Fruit fly (Drosophila melanogaster) whole organism, embryonic: ENCODE results near the gene CG3587.

Source experiments
- Adf1 ChIP-seq: fragments of 200-800 bp; sonication (Bioruptor generic); IDR thresholded peaks from 2 replicates; pipeline ENCODE4 v1.3.6; 2022; ENCODE audit warnings: missing biosample characterization, missing genetic modification characterization
- Bdp1 ChIP-seq: fragments of 200-800 bp; sonication (Bioruptor generic); optimal IDR thresholded peaks from 3 replicates; lab custom pipeline; 2016; ENCODE audit warnings: missing biosample characterization, missing genetic modification characterization
- BtbVII ChIP-seq: fragments of 200-800 bp; sonication (Bioruptor generic); optimal IDR thresholded peaks from 3 replicates; lab custom pipeline; 2017; ENCODE audit warnings: missing biosample characterization, mild to moderate bottlenecking, missing genetic modification characterization
- CG10654 ChIP-seq: fragments of 200-800 bp; sonication (Bioruptor generic); optimal IDR thresholded peaks from 2 replicates; lab custom pipeline; 2016; ENCODE audit warnings: missing biosample characterization, missing genetic modification characterization
- CG13123 ChIP-seq: fragments of 200-800 bp; sonication (Bioruptor generic); optimal IDR thresholded peaks from 2 replicates; lab custom pipeline; 2016; ENCODE audit warnings: missing biosample characterization, missing genetic modification characterization
- CG1529 ChIP-seq: fragments of 200-800 bp; sonication (Bioruptor generic); optimal IDR thresholded peaks from 3 replicates; lab custom pipeline; 2018; ENCODE audit warnings: missing biosample characterization, missing genetic modification characterization
- CG1647 ChIP-seq: fragments of 200-800 bp; sonication (Bioruptor generic); optimal IDR thresholded peaks from 3 replicates; lab custom pipeline; 2016; ENCODE audit warnings: missing biosample characterization, missing genetic modification characterization
- CG18011 ChIP-seq: fragments of 200-800 bp; sonication (Bioruptor generic); optimal IDR thresholded peaks from 2 replicates; lab custom pipeline; 2017; ENCODE audit warnings: missing biosample characterization, missing genetic modification characterization, mild to moderate bottlenecking, moderate library complexity, missing genotype
- CG18476 ChIP-seq: fragments of 200-800 bp; sonication (Bioruptor generic); optimal IDR thresholded peaks from 2 replicates; lab custom pipeline; 2016; ENCODE audit warnings: missing biosample characterization, mild to moderate bottlenecking, missing genetic modification characterization
- CG3995 ChIP-seq: fragments of 200-800 bp; sonication (Bioruptor generic); optimal IDR thresholded peaks from 3 replicates; lab custom pipeline; 2016; ENCODE audit warnings: missing biosample characterization, missing genetic modification characterization
- CG4360 ChIP-seq: fragments of 200-800 bp; sonication (Bioruptor generic); IDR thresholded peaks from 2 replicates; pipeline ENCODE4 v1.3.6; 2022; ENCODE audit warnings: missing biosample characterization, missing genetic modification characterization
- CG4854 ChIP-seq: fragments of 200-800 bp; sonication (Bioruptor generic); optimal IDR thresholded peaks from 2 replicates; lab custom pipeline; 2016; ENCODE audit warnings: missing biosample characterization, missing genetic modification characterization, inconsistent platforms
- CG8290 ChIP-seq, 3 experiments: fragments of 200-800 bp; sonication (Bioruptor generic); optimal IDR thresholded peaks; 2 replicates each; lab custom pipeline; 2016 to 2019; ENCODE audit warnings: missing biosample characterization in 3 of 3, missing genetic modification characterization in 3 of 3, mild to moderate bottlenecking in 2 of 3, moderate library complexity in 1 of 3
- Camta ChIP-seq: fragments of 200-800 bp; sonication (Bioruptor generic); optimal IDR thresholded peaks from 2 replicates; lab custom pipeline; 2016; ENCODE audit warnings: missing biosample characterization, missing genetic modification characterization
- CoRest ChIP-seq: fragments of 200-800 bp; sonication (Bioruptor generic); optimal IDR thresholded peaks from 3 replicates; lab custom pipeline; 2018; ENCODE audit warnings: missing biosample characterization, mild to moderate bottlenecking, missing genetic modification characterization, moderate library complexity
- D19B ChIP-seq: fragments of 200-800 bp; sonication (Bioruptor generic); optimal IDR thresholded peaks from 2 replicates; lab custom pipeline; 2017; ENCODE audit warnings: missing biosample characterization, mild to moderate bottlenecking, missing genetic modification characterization
- Eip74EF ChIP-seq, 2 experiments: fragments of 200-800 bp in 1 of 2; fragments of >200 bp in 1 of 2; sonication (Bioruptor generic) in 1 of 2; optimal IDR thresholded peaks; 2 replicates each; lab custom pipeline; 2017 to 2019; ENCODE audit warnings: missing biosample characterization in 2 of 2, missing genetic modification characterization in 2 of 2, mild to moderate bottlenecking in 1 of 2, moderate library complexity in 1 of 2
- HHEX ChIP-seq: fragments of 200-800 bp; sonication (Bioruptor generic); optimal IDR thresholded peaks from 3 replicates; lab custom pipeline; 2017; ENCODE audit warnings: missing biosample characterization, mild to moderate bottlenecking, missing genetic modification characterization, missing genetic modification reagents
- Nf-YA ChIP-seq: fragments of 200-800 bp; sonication (Bioruptor generic); IDR thresholded peaks from 2 replicates; pipeline ENCODE4 v1.3.6; 2022; ENCODE audit warnings: missing biosample characterization, missing genetic modification characterization
- Oli ChIP-seq: fragments of 200-800 bp; sonication (Bioruptor generic); optimal IDR thresholded peaks from 2 replicates; lab custom pipeline; 2018; ENCODE audit warnings: missing biosample characterization, mild to moderate bottlenecking, missing genetic modification characterization, moderate library complexity
- Side ChIP-seq: fragments of 200-800 bp; sonication (Bioruptor generic); optimal IDR thresholded peaks from 2 replicates; lab custom pipeline; 2016; ENCODE audit warnings: missing biosample characterization, missing genetic modification characterization
- Spps ChIP-seq: fragments of 200-800 bp; sonication (Bioruptor generic); optimal IDR thresholded peaks from 2 replicates; lab custom pipeline; 2018; ENCODE audit warnings: missing biosample characterization, mild to moderate bottlenecking, missing genetic modification characterization
- Taf1 ChIP-seq: fragments of 200-800 bp; sonication (Bioruptor generic); IDR thresholded peaks from 2 replicates; pipeline ENCODE4 v1.3.6; 2022; ENCODE audit warnings: missing biosample characterization, missing genetic modification characterization
- Trl ChIP-seq, 3 experiments: fragments of >200 bp in 2 of 3; fragments of 200-800 bp in 1 of 3; sonication (Bioruptor generic) in 1 of 3; optimal IDR thresholded peaks; 2 replicates in 1 of 3; 3 replicates in 2 of 3; lab custom pipeline; 2016 to 2017; ENCODE audit warnings: missing biosample characterization in 1 of 3, missing genetic modification characterization in 1 of 3
- Usf ChIP-seq: fragments of 200-800 bp; sonication (Bioruptor generic); optimal IDR thresholded peaks from 2 replicates; lab custom pipeline; 2017; ENCODE audit warnings: missing genotype, missing biosample characterization, missing genetic modification characterization
- YL-1 ChIP-seq: fragments of 200-800 bp; sonication (Bioruptor generic); optimal IDR thresholded peaks from 3 replicates; lab custom pipeline; 2017; ENCODE audit warnings: missing biosample characterization, mild to moderate bottlenecking, missing genetic modification characterization
- ase ChIP-seq: fragments of 200-800 bp; sonication (Bioruptor generic); IDR thresholded peaks from 3 replicates; pipeline ENCODE4 v1.3.6; 2022; ENCODE audit warnings: missing biosample characterization, missing genetic modification characterization
- ato ChIP-seq: fragments of 200-800 bp; sonication (Bioruptor generic); IDR thresholded peaks from 2 replicates; pipeline ENCODE4 v1.3.6; 2022; ENCODE audit warnings: missing biosample characterization, missing genetic modification characterization; ENCODE audit not compliant: partially characterized antibody
- cad ChIP-seq: fragments of >200 bp; optimal IDR thresholded peaks from 2 replicates; lab custom pipeline; 2017; ENCODE audit warnings: missing biosample characterization, missing genetic modification characterization
- chif ChIP-seq, 2 experiments: fragments of 200-800 bp; sonication (Bioruptor generic); optimal IDR thresholded peaks; 3 replicates each; lab custom pipeline; 2016; ENCODE audit warnings: missing biosample characterization in 2 of 2, missing genetic modification characterization in 2 of 2
- crol ChIP-seq: fragments of 200-800 bp; sonication (Bioruptor generic); IDR thresholded peaks from 2 replicates; pipeline ENCODE4 v1.3.6; 2022; ENCODE audit warnings: missing biosample characterization, missing genetic modification characterization
- esg ChIP-seq: fragments of 200-800 bp; sonication (Bioruptor generic); conservative IDR thresholded peaks from 2 replicates; pipeline ENCODE4 v1.3.6; 2022; ENCODE audit warnings: missing biosample characterization, missing genetic modification characterization
- eyg ChIP-seq: fragments of 200-800 bp; sonication (Bioruptor generic); optimal IDR thresholded peaks from 3 replicates; lab custom pipeline; 2016; ENCODE audit warnings: missing biosample characterization, missing genetic modification characterization
- ftz-f1 ChIP-seq: fragments of 200-800 bp; sonication (Bioruptor generic); optimal IDR thresholded peaks from 2 replicates; lab custom pipeline; 2016; ENCODE audit warnings: missing biosample characterization, missing genetic modification characterization
- gcm ChIP-seq: fragments of 200-800 bp; sonication (Bioruptor generic); optimal IDR thresholded peaks from 2 replicates; lab custom pipeline; 2019; ENCODE audit warnings: missing biosample characterization, mild to moderate bottlenecking, missing genetic modification characterization, moderate library complexity
- gcm2 ChIP-seq: fragments of 200-800 bp; sonication (Bioruptor generic); optimal IDR thresholded peaks from 2 replicates; lab custom pipeline; 2016; ENCODE audit warnings: missing biosample characterization, missing genetic modification characterization
- her ChIP-seq: fragments of 200-800 bp; sonication (Bioruptor generic); optimal IDR thresholded peaks from 2 replicates; lab custom pipeline; 2016; ENCODE audit warnings: missing biosample characterization, missing genetic modification characterization
- inv ChIP-seq: fragments of 200-800 bp; sonication (Bioruptor generic); IDR thresholded peaks from 2 replicates; pipeline ENCODE4 v1.3.6; 2022; ENCODE audit warnings: missing biosample characterization, missing genetic modification characterization; ENCODE audit not compliant: partially characterized antibody
- kah ChIP-seq: fragments of 200-800 bp; sonication (Bioruptor generic); optimal IDR thresholded peaks from 2 replicates; lab custom pipeline; 2018; ENCODE audit warnings: missing biosample characterization, mild to moderate bottlenecking, missing genetic modification characterization
- ken ChIP-seq: fragments of 200-800 bp; sonication (Bioruptor generic); IDR thresholded peaks from 3 replicates; pipeline ENCODE4 v1.3.6; 2022; ENCODE audit warnings: missing biosample characterization, missing genetic modification characterization
- lilli ChIP-seq: fragments of 200-800 bp; sonication (Bioruptor generic); optimal IDR thresholded peaks from 3 replicates; lab custom pipeline; 2016; ENCODE audit warnings: missing biosample characterization, missing genetic modification characterization
- nau ChIP-seq: fragments of 200-800 bp; sonication (Bioruptor generic); optimal IDR thresholded peaks from 3 replicates; lab custom pipeline; 2017; ENCODE audit warnings: missing biosample characterization, mild to moderate bottlenecking, missing genetic modification characterization, missing genetic modification reagents
- pb ChIP-seq: fragments of 200-800 bp; sonication (Bioruptor generic); optimal IDR thresholded peaks from 3 replicates; lab custom pipeline; 2016; ENCODE audit warnings: missing biosample characterization, missing genetic modification characterization
- pfk ChIP-seq: fragments of 200-800 bp; sonication (Bioruptor generic); optimal IDR thresholded peaks from 2 replicates; lab custom pipeline; 2018; ENCODE audit warnings: missing biosample characterization, mild to moderate bottlenecking, missing genetic modification characterization, moderate library complexity
- pzg ChIP-seq: fragments of 200-800 bp; sonication (Bioruptor generic); optimal IDR thresholded peaks from 3 replicates; lab custom pipeline; 2018; ENCODE audit warnings: missing biosample characterization, mild to moderate bottlenecking, missing genetic modification characterization, moderate library complexity
- row ChIP-seq: fragments of 200-800 bp; sonication (Bioruptor generic); IDR thresholded peaks from 3 replicates; pipeline ENCODE4 v1.3.6; 2022; ENCODE audit warnings: missing biosample characterization, missing genetic modification characterization
- sens ChIP-seq: fragments of 200-800 bp; sonication (Bioruptor generic); peaks from one replicate; lab custom pipeline; 2016; ENCODE audit warnings: missing biosample characterization, missing genetic modification characterization
- vfl ChIP-seq: fragments of 200-800 bp; sonication (Bioruptor generic); optimal IDR thresholded peaks from 2 replicates; lab custom pipeline; 2016; ENCODE audit warnings: missing biosample characterization, missing genetic modification characterization

Gene CG3587

DNA sequence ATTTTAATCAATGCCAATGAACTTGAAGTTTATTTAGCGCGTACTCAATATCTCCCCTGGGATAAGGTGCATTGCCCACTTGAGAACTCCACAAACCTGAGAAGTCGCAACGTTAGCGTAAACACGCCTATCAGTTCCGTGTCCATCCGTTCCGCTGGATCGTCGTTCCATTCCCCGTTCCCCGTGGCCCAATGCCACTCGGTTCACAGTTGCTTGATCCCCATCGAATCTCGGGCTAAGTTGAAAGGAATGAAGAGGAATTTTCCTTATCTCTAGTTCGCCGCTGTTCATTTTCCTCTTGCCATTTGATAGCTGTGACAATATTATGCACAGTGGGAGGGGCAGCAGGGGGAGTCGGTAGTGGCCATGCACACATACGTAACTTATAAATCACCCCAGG, 5.1 kb downstream of the CG3587 start:
- no peak for TF ChIP-seq Oli (tag; lab: Kevin White, UChicago)
- TF ChIP-seq ken (GFP tag; lab: Robert Waterston, UW), result no peak
- no peak for TF ChIP-seq vfl (GFP tag; lab: Kevin White, UChicago)
- no peak for TF ChIP-seq CG1647
- peak; percentile 26 for TF ChIP-seq sens (GFP tag; lab: Kevin White, UChicago)
- peak; percentile 89 for TF ChIP-seq pfk (GFP tag; lab: Kevin White, UChicago)
- TF ChIP-seq Side (GFP tag; lab: Kevin White, UChicago), result no peak
- no peak for TF ChIP-seq Bdp1
- no peak for TF ChIP-seq gcm (GFP tag; lab: Kevin White, UChicago)
- no peak for TF ChIP-seq HHEX (GFP tag; lab: Kevin White, UChicago)
- TF ChIP-seq ftz-f1 (GFP tag; lab: Kevin White, UChicago), result no peak
- no peak for TF ChIP-seq BtbVII (GFP tag; lab: Kevin White, UChicago)
- TF ChIP-seq CG10654 (GFP tag; lab: Kevin White, UChicago), result no peak
- no peak for TF ChIP-seq chif (GFP tag; optimal IDR thresholded peaks at IDR 0.05; lab: Kevin White, UChicago)
- no peak for TF ChIP-seq CG1529
- peak; percentile 41; the same call in 1 of the 2 replicates for TF ChIP-seq crol (GFP tag; lab: Robert Waterston, UW)
- peak; percentile 74 for TF ChIP-seq CG8290 (GFP tag; optimal IDR thresholded peaks at IDR 0.05; lab: Kevin White, UChicago)
- peak in 1 of 2 experiments; percentile 49 for TF ChIP-seq CG8290 (tag; optimal IDR thresholded peaks at IDR 0.05; lab: Kevin White, UChicago)
- no peak for TF ChIP-seq CoRest (tag; lab: Kevin White, UChicago)

DNA sequence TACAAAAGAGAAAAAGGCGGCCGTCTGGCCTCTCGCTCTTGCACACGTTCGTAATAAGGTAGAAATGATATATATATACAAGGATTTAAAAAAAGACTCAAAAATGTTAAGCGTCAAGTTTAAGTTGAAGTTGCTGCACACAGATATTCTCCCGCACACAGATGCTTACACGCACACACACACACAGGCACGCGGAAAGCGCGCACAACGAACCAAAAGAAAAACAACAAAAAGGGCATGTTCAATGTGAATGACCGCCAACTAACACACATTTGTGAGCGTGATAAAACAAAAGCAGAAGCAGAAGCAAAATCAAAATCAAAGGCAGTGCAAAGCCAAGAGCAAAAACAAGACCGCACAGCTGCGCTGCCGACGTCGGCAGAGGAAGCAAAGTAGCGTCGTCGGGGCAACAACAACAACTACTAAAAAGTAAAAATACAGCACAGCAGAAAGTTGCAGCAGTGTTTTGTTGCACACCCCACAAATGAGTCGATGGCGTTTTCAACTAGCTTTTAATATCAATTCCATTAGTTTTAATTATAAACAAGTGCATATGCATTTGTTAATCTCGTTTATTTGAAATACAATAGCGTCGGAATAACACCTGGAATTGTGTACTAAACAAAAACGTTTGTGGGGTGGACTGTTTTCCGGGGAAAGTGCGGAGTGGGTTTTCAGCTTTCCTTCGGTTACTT, 7.2 kb downstream of the CG3587 start:
- peak; percentile 88 for TF ChIP-seq Nf-YA (GFP tag; lab: Robert Waterston, UW)
- peak; percentile 93 for TF ChIP-seq CG18476 (GFP tag; lab: Kevin White, UChicago)
- TF ChIP-seq Usf (GFP tag; lab: Kevin White, UChicago), result peak; percentile 90
- no peak for TF ChIP-seq inv
- TF ChIP-seq pb, result peak; percentile 93
- peak; percentile 15 for TF ChIP-seq CG3995 (GFP tag; lab: Kevin White, UChicago)
- TF ChIP-seq Eip74EF (GFP tag; optimal IDR thresholded peaks at IDR 0.05; lab: Kevin White, UChicago), result peak in 1 of 2 experiments; percentile 96
- no peak for TF ChIP-seq pzg (GFP tag; lab: Kevin White, UChicago)
- TF ChIP-seq nau (GFP tag; lab: Kevin White, UChicago), result peak; percentile 93
- peak; percentile 99 for TF ChIP-seq CG1529
- TF ChIP-seq CG4360 (GFP tag; lab: Robert Waterston, UW), result peak; percentile 74
- TF ChIP-seq YL-1 (GFP tag; lab: Kevin White, UChicago), result peak; percentile 90
- TF ChIP-seq ato, result no peak
- TF ChIP-seq D19B (GFP tag; lab: Kevin White, UChicago), result peak; percentile 67
- peak; percentile 93 for TF ChIP-seq CG10654 (GFP tag; lab: Kevin White, UChicago)
- peak; percentile 74 for TF ChIP-seq CG18011
- peak; percentile 94 for TF ChIP-seq gcm2 (GFP tag; lab: Kevin White, UChicago)
- peak; percentile 98 for TF ChIP-seq Spps (tag; lab: Kevin White, UChicago)
- peak; percentile 96 for TF ChIP-seq Camta
- peak; percentile 96 for TF ChIP-seq row
- no peak for TF ChIP-seq Trl (optimal IDR thresholded peaks at IDR 0.05; lab: Kevin White, UChicago)
- peak; percentile 96 for TF ChIP-seq Trl (GFP tag; optimal IDR thresholded peaks at IDR 0.05; lab: Kevin White, UChicago)
- peak; percentile 95 for TF ChIP-seq ase (GFP tag; lab: Robert Waterston, UW)
- TF ChIP-seq Adf1 (GFP tag; lab: Robert Waterston, UW), result peak; percentile 77
- TF ChIP-seq kah, result peak; percentile 90
- TF ChIP-seq her (GFP tag; lab: Kevin White, UChicago), result peak; percentile 89
- TF ChIP-seq cad (GFP tag; lab: Kevin White, UChicago), result no peak
- peak; percentile 98 for TF ChIP-seq ken (GFP tag; lab: Robert Waterston, UW)
- TF ChIP-seq eyg, result peak; percentile 81
- peak; percentile 89 for TF ChIP-seq CG4854 (GFP tag; lab: Kevin White, UChicago)
- peak; percentile 91 for TF ChIP-seq esg (GFP tag; lab: Robert Waterston, UW)
- peak; percentile 84 for TF ChIP-seq CG13123
- TF ChIP-seq lilli (GFP tag; lab: Kevin White, UChicago), result peak; percentile 94
- TF ChIP-seq Taf1 (GFP tag; lab: Robert Waterston, UW), result peak; percentile 54; the same call in 1 of the 2 replicates
